Fruit fly (Drosophila melanogaster) whole organism, adult: ENCODE results near the gene CG31381.

ENCODE experiments used
- CG11617 ChIP-seq: fragments of 200-800 bp; sonication (Bioruptor generic); optimal IDR thresholded peaks from 2 replicates; lab custom pipeline; 2017; ENCODE audit warnings: mild to moderate bottlenecking, missing biosample characterization, missing genetic modification reagents, missing genetic modification characterization
- CG12768 ChIP-seq: fragments of 200-800 bp; sonication (Bioruptor generic); optimal IDR thresholded peaks from 2 replicates; lab custom pipeline; 2017; ENCODE audit warnings: missing biosample characterization, missing genetic modification characterization, mild to moderate bottlenecking, moderate library complexity, missing genetic modification reagents
- CG14711 ChIP-seq: fragments of 200-800 bp; sonication (Bioruptor generic); optimal IDR thresholded peaks from 2 replicates; lab custom pipeline; 2018; ENCODE audit warnings: missing biosample characterization, mild to moderate bottlenecking, missing genetic modification characterization, moderate library complexity
- CG1620 ChIP-seq: fragments of 200-800 bp; sonication (Bioruptor generic); optimal IDR thresholded peaks from 2 replicates; lab custom pipeline; 2016; ENCODE audit warnings: missing biosample characterization, missing genetic modification characterization
- CG33017 ChIP-seq: fragments of 200-800 bp; sonication (Bioruptor generic); optimal IDR thresholded peaks from 2 replicates; lab custom pipeline; 2018; ENCODE audit warnings: missing biosample characterization, mild to moderate bottlenecking, missing genetic modification characterization, moderate library complexity
- CG5204 ChIP-seq: fragments of 200-800 bp; sonication (Bioruptor generic); optimal IDR thresholded peaks from 2 replicates; lab custom pipeline; 2016; ENCODE audit warnings: missing biosample characterization, missing genetic modification characterization
- CG7045 ChIP-seq: fragments of 200-800 bp; sonication (Bioruptor generic); optimal IDR thresholded peaks from 2 replicates; lab custom pipeline; 2017; ENCODE audit warnings: missing biosample characterization, mild to moderate bottlenecking, missing genetic modification characterization
- CG7101 ChIP-seq: fragments of 200-800 bp; sonication (Bioruptor generic); optimal IDR thresholded peaks from 2 replicates; lab custom pipeline; 2018; ENCODE audit warnings: missing biosample characterization, mild to moderate bottlenecking, missing genetic modification characterization, moderate library complexity
- Clk ChIP-seq: fragments of 200-800 bp; sonication (Bioruptor generic); optimal IDR thresholded peaks from 2 replicates; lab custom pipeline; 2017; ENCODE audit warnings: missing biosample characterization, missing genetic modification characterization
- Crg-1 ChIP-seq: fragments of 200-800 bp; sonication (Bioruptor generic); optimal IDR thresholded peaks from 2 replicates; lab custom pipeline; 2016; ENCODE audit warnings: missing biosample characterization, missing genetic modification characterization
- Hr96 ChIP-seq: fragments of 200-800 bp; sonication (Bioruptor generic); optimal IDR thresholded peaks from 2 replicates; lab custom pipeline; 2016; ENCODE audit warnings: missing biosample characterization, missing genetic modification characterization
- Mnt ChIP-seq: fragments of 200-800 bp; sonication (Bioruptor generic); optimal IDR thresholded peaks from 2 replicates; lab custom pipeline; 2016; ENCODE audit warnings: missing biosample characterization, mild to moderate bottlenecking, missing genetic modification characterization
- bab1 ChIP-seq: fragments of 200-800 bp; sonication (Bioruptor generic); optimal IDR thresholded peaks from 3 replicates; lab custom pipeline; 2019; ENCODE audit warnings: missing biosample characterization, mild to moderate bottlenecking, missing genetic modification characterization, moderate library complexity
- cic ChIP-seq: fragments of 200-800 bp; sonication (Bioruptor generic); optimal IDR thresholded peaks from 2 replicates; lab custom pipeline; 2017; ENCODE audit warnings: missing biosample characterization, mild to moderate bottlenecking, missing genetic modification characterization, moderate library complexity
- cnc ChIP-seq, 2 experiments: fragments of >200 bp; optimal IDR thresholded peaks; 2 replicates each; lab custom pipeline; 2017
- kay ChIP-seq: fragments of 200-800 bp; sonication (Bioruptor generic); peaks from one replicate; lab custom pipeline; 2016; ENCODE audit warnings: missing biosample characterization, missing genetic modification characterization, borderline replicate concordance
- ovo ChIP-seq: fragments of 200-800 bp; sonication (Bioruptor generic); optimal IDR thresholded peaks from 2 replicates; lab custom pipeline; 2016; ENCODE audit warnings: missing biosample characterization, missing genetic modification characterization
- pad ChIP-seq: fragments of 200-800 bp; sonication (Bioruptor generic); optimal IDR thresholded peaks from 3 replicates; lab custom pipeline; 2017; ENCODE audit warnings: missing biosample characterization, missing genetic modification characterization, mild to moderate bottlenecking, moderate library complexity, missing genetic modification reagents
- tj ChIP-seq: fragments of 200-800 bp; sonication (Bioruptor generic); optimal IDR thresholded peaks from 3 replicates; lab custom pipeline; 2017; ENCODE audit warnings: missing biosample characterization, mild to moderate bottlenecking, missing genetic modification characterization, moderate library complexity
- toe ChIP-seq: fragments of 200-800 bp; sonication (Bioruptor generic); optimal IDR thresholded peaks from 2 replicates; lab custom pipeline; 2016; ENCODE audit warnings: missing biosample characterization, missing genetic modification characterization

CG31381 gene

dm6 chr3R:24889303-24889892 is 12.6 kb downstream of the CG31381 start:
- TF ChIP-seq Hr96 (no peak), CG7045 (GFP tag; lab: Kevin White, UChicago) (no peak), pad (GFP tag; lab: Kevin White, UChicago) (no peak), ovo (GFP tag; lab: Kevin White, UChicago) (no peak), Crg-1 (no peak), cic (GFP tag; lab: Kevin White, UChicago) (no peak), CG5204 (no peak), kay (GFP tag; lab: Kevin White, UChicago) (no peak), CG33017 (tag; lab: Kevin White, UChicago) (no peak), tj (GFP tag; lab: Kevin White, UChicago) (no peak), CG1620 (GFP tag; lab: Kevin White, UChicago) (no peak), CG14711 (tag; lab: Kevin White, UChicago) (no peak), bab1 (GFP tag; lab: Kevin White, UChicago) (no peak), toe (no peak), Mnt (no peak)

- TF ChIP-seq kay (GFP tag; lab: Kevin White, UChicago), result no peak
- TF ChIP-seq CG7101 (tag; lab: Kevin White, UChicago), result no peak
- peak; percentile 92 for TF ChIP-seq tj (GFP tag; lab: Kevin White, UChicago)
These were observed 13.4 kb downstream of the CG31381 start for dm6 chr3R:24890217-24890616.

- TF ChIP-seq CG12768 (GFP tag; lab: Kevin White, UChicago) (no peak), CG33017 (tag; lab: Kevin White, UChicago) (no peak), kay (GFP tag; lab: Kevin White, UChicago) (no peak), toe (no peak), Clk (no peak), CG14711 (tag; lab: Kevin White, UChicago) (no peak), pad (GFP tag; lab: Kevin White, UChicago) (no peak), Hr96 (no peak), CG7101 (tag; lab: Kevin White, UChicago) (no peak), bab1 (GFP tag; lab: Kevin White, UChicago) (no peak), Crg-1 (no peak), CG7045 (GFP tag; lab: Kevin White, UChicago) (no peak), cnc (optimal IDR thresholded peaks at IDR 0.05; lab: Kevin White, UChicago) (no peak), CG11617 (no peak), tj (GFP tag; lab: Kevin White, UChicago) (no peak), cic (GFP tag; lab: Kevin White, UChicago) (no peak)
These were observed 14.1 kb downstream of the CG31381 start for dm6 chr3R:24890919-24891318.

- TF ChIP-seq CG11617, result no peak
- no peak for TF ChIP-seq CG7045 (GFP tag; lab: Kevin White, UChicago)
- TF ChIP-seq toe, result no peak
- no peak for TF ChIP-seq Clk
- no peak for TF ChIP-seq CG14711 (tag; lab: Kevin White, UChicago)
- no peak for TF ChIP-seq CG33017 (tag; lab: Kevin White, UChicago)
- TF ChIP-seq CG12768 (GFP tag; lab: Kevin White, UChicago), result no peak
- TF ChIP-seq cic (GFP tag; lab: Kevin White, UChicago), result no peak
These were observed 16.6 kb downstream of the CG31381 start for dm6 chr3R:24893320-24893955.

dm6 chr3R:24894419-24895206 is 17.8 kb downstream of the CG31381 start, which contains the start of the genes CG31121 and CG11069:
TSS of gene CG31121 (minus strand) at chr3R:24894605.
TSS of gene CG11069 (plus strand) at chr3R:24894742.
- no peak for TF ChIP-seq toe
- TF ChIP-seq bab1 (GFP tag; lab: Kevin White, UChicago), result no peak
- TF ChIP-seq tj (GFP tag; lab: Kevin White, UChicago), result peak; percentile 18
- TF ChIP-seq Mnt, result no peak
- TF ChIP-seq CG33017 (tag; lab: Kevin White, UChicago), result no peak

dm6 chr3R:24900816-24901215 is 24.0 kb downstream of the CG31381 start, which contains the start of gene CG10845:
TSS of gene CG10845 (plus strand) at chr3R:24901116.
- TF ChIP-seq CG14711 (tag; lab: Kevin White, UChicago) (no peak), kay (GFP tag; lab: Kevin White, UChicago) (no peak), CG33017 (tag; lab: Kevin White, UChicago) (no peak), cnc (optimal IDR thresholded peaks at IDR 0.05; lab: Kevin White, UChicago) (no peak), ovo (GFP tag; lab: Kevin White, UChicago) (no peak), Clk (no peak), CG5204 (no peak), CG7045 (GFP tag; lab: Kevin White, UChicago) (no peak), CG12768 (GFP tag; lab: Kevin White, UChicago) (no peak), tj (GFP tag; lab: Kevin White, UChicago) (no peak), pad (GFP tag; lab: Kevin White, UChicago) (no peak), CG7101 (tag; lab: Kevin White, UChicago) (no peak), Crg-1 (no peak)
